Fruit fly (Drosophila melanogaster) whole organism, embryonic: ENCODE results near the gene Act87E.
A peak's percentile ranks its signal among the peaks of the same experiment; 100 is the strongest.

ENCODE experiments used
- Antp ChIP-seq: fragments of 200-800 bp; sonication (Bioruptor generic); optimal IDR thresholded peaks from 3 replicates; lab custom pipeline; 2016; ENCODE audit warnings: missing biosample characterization, missing genetic modification characterization
- B-H1 ChIP-seq: fragments of 200-800 bp; sonication (Bioruptor generic); IDR thresholded peaks from 3 replicates; pipeline ENCODE4 v1.3.6; 2022; ENCODE audit warnings: missing biosample characterization, missing genetic modification characterization
- CG11247 ChIP-seq: fragments of 200-800 bp; sonication (Bioruptor generic); IDR thresholded peaks from 2 replicates; pipeline ENCODE4 v1.3.6; 2022; ENCODE audit warnings: missing biosample characterization, missing genetic modification characterization
- CG12155 ChIP-seq: fragments of 200-800 bp; sonication (Bioruptor generic); optimal IDR thresholded peaks from 3 replicates; lab custom pipeline; 2016; ENCODE audit warnings: missing biosample characterization, missing genetic modification characterization
- CG12299 ChIP-seq: fragments of 200-800 bp; sonication (Bioruptor generic); optimal IDR thresholded peaks from 2 replicates; lab custom pipeline; 2018; ENCODE audit warnings: missing biosample characterization, mild to moderate bottlenecking, missing genetic modification characterization
- CG12391 ChIP-seq: fragments of 200-800 bp; sonication (Bioruptor generic); optimal IDR thresholded peaks from 3 replicates; lab custom pipeline; 2018; ENCODE audit warnings: missing biosample characterization, mild to moderate bottlenecking, missing genetic modification characterization, moderate library complexity
- CG14860 ChIP-seq: fragments of 200-800 bp; sonication (Bioruptor generic); IDR thresholded peaks from 3 replicates; pipeline ENCODE4 v1.3.6; 2022; ENCODE audit warnings: missing biosample characterization, missing genetic modification characterization; ENCODE audit not compliant: partially characterized antibody
- CG17385 ChIP-seq: fragments of 200-800 bp; sonication (Bioruptor generic); optimal IDR thresholded peaks from 3 replicates; lab custom pipeline; 2018; ENCODE audit warnings: missing biosample characterization, mild to moderate bottlenecking, missing genetic modification characterization
- CG17912 ChIP-seq: fragments of 200-800 bp; sonication (Bioruptor generic); optimal IDR thresholded peaks from 2 replicates; lab custom pipeline; 2018; ENCODE audit warnings: missing biosample characterization, mild to moderate bottlenecking, missing genetic modification characterization
- CG3995 ChIP-seq: fragments of 200-800 bp; sonication (Bioruptor generic); optimal IDR thresholded peaks from 3 replicates; lab custom pipeline; 2016; ENCODE audit warnings: missing biosample characterization, missing genetic modification characterization
- CG42726 ChIP-seq: fragments of 200-800 bp; sonication (Bioruptor generic); IDR thresholded peaks from 2 replicates; pipeline ENCODE4 v1.3.6; 2022; ENCODE audit warnings: missing biosample characterization, missing genetic modification characterization; ENCODE audit not compliant: partially characterized antibody
- CG43689 ChIP-seq: fragments of 200-800 bp; sonication (Bioruptor generic); IDR thresholded peaks from 2 replicates; pipeline ENCODE4 v1.3.6; 2022; ENCODE audit warnings: missing biosample characterization, missing genetic modification characterization
- CG6791 ChIP-seq: fragments of 200-800 bp; sonication (Bioruptor generic); IDR thresholded peaks from 3 replicates; pipeline ENCODE4 v1.3.6; 2022; ENCODE audit warnings: missing biosample characterization, missing genetic modification characterization; ENCODE audit not compliant: partially characterized antibody
- CG8290 ChIP-seq, 3 experiments: fragments of 200-800 bp; sonication (Bioruptor generic); optimal IDR thresholded peaks; 2 replicates each; lab custom pipeline; 2016 to 2019; ENCODE audit warnings: missing biosample characterization in 3 of 3, missing genetic modification characterization in 3 of 3, mild to moderate bottlenecking in 2 of 3, moderate library complexity in 1 of 3
- CG8359 ChIP-seq: fragments of 200-800 bp; sonication (Bioruptor generic); optimal IDR thresholded peaks from 2 replicates; lab custom pipeline; 2017; ENCODE audit warnings: missing biosample characterization, mild to moderate bottlenecking, missing genetic modification characterization, borderline replicate concordance
- CG8944 ChIP-seq: fragments of 200-800 bp; sonication (Bioruptor generic); optimal IDR thresholded peaks from 3 replicates; lab custom pipeline; 2016; ENCODE audit warnings: missing biosample characterization, missing genetic modification characterization
- CG9437 ChIP-seq: fragments of 200-800 bp; sonication (Bioruptor generic); optimal IDR thresholded peaks from 2 replicates; lab custom pipeline; 2018; ENCODE audit warnings: missing biosample characterization, mild to moderate bottlenecking, missing genetic modification characterization
- D ChIP-seq, 2 experiments: fragments of 200-800 bp in 1 of 2; fragments of >200 bp in 1 of 2; sonication (Bioruptor generic) in 1 of 2; optimal IDR thresholded peaks; 2 replicates in 1 of 2; 3 replicates in 1 of 2; lab custom pipeline; 2017; ENCODE audit warnings: mild to moderate bottlenecking in 1 of 2, missing biosample characterization in 1 of 2, missing genetic modification characterization in 1 of 2, missing genetic modification reagents in 1 of 2
- Dp ChIP-seq: fragments of 200-800 bp; sonication (Bioruptor generic); optimal IDR thresholded peaks from 2 replicates; lab custom pipeline; 2018; ENCODE audit warnings: missing biosample characterization, mild to moderate bottlenecking, missing genetic modification characterization, moderate library complexity
- Dref ChIP-seq: fragments of 200-800 bp; sonication (Bioruptor generic); IDR thresholded peaks from 2 replicates; pipeline ENCODE4 v1.3.6; 2022; ENCODE audit warnings: missing biosample characterization, missing genetic modification characterization
- Drgx ChIP-seq: fragments of 200-800 bp; sonication (Bioruptor generic); IDR thresholded peaks from 2 replicates; pipeline ENCODE4 v1.3.6; 2022; ENCODE audit warnings: missing biosample characterization, missing genetic modification characterization
- Fer1 ChIP-seq: fragments of 200-800 bp; sonication (Bioruptor generic); optimal IDR thresholded peaks from 2 replicates; lab custom pipeline; 2017; ENCODE audit warnings: missing biosample characterization, mild to moderate bottlenecking, missing genetic modification characterization
- HHEX ChIP-seq: fragments of 200-800 bp; sonication (Bioruptor generic); optimal IDR thresholded peaks from 3 replicates; lab custom pipeline; 2017; ENCODE audit warnings: missing biosample characterization, mild to moderate bottlenecking, missing genetic modification characterization, missing genetic modification reagents
- Hr39 ChIP-seq: fragments of >200 bp; optimal IDR thresholded peaks from 2 replicates; lab custom pipeline; 2017
- Lim3 ChIP-seq: fragments of 200-800 bp; sonication (Bioruptor generic); IDR thresholded peaks from 2 replicates; pipeline ENCODE4 v1.3.6; 2022; ENCODE audit warnings: missing biosample characterization, missing genetic modification characterization
- Lpt ChIP-seq: fragments of >200 bp; optimal IDR thresholded peaks from 2 replicates; lab custom pipeline; 2018; ENCODE audit warnings: missing biosample characterization, missing genetic modification characterization
- Oli ChIP-seq: fragments of 200-800 bp; sonication (Bioruptor generic); optimal IDR thresholded peaks from 2 replicates; lab custom pipeline; 2018; ENCODE audit warnings: missing biosample characterization, mild to moderate bottlenecking, missing genetic modification characterization, moderate library complexity
- Optix ChIP-seq: fragments of 200-800 bp; sonication (Bioruptor generic); IDR thresholded peaks from 3 replicates; pipeline ENCODE4 v1.3.6; 2022; ENCODE audit warnings: missing biosample characterization, missing genetic modification characterization
- Poxn ChIP-seq: fragments of 200-800 bp; sonication (Bioruptor generic); IDR thresholded peaks from 2 replicates; pipeline ENCODE4 v1.3.6; 2022; ENCODE audit warnings: missing biosample characterization, missing genetic modification characterization
- Scr ChIP-seq: fragments of 200-800 bp; sonication (Bioruptor generic); IDR thresholded peaks from 2 replicates; pipeline ENCODE4 v1.3.6; 2022; ENCODE audit warnings: missing biosample characterization, missing genetic modification characterization; ENCODE audit not compliant: partially characterized antibody
- Spps ChIP-seq: fragments of 200-800 bp; sonication (Bioruptor generic); optimal IDR thresholded peaks from 2 replicates; lab custom pipeline; 2018; ENCODE audit warnings: missing biosample characterization, mild to moderate bottlenecking, missing genetic modification characterization
- cad ChIP-seq: fragments of >200 bp; optimal IDR thresholded peaks from 2 replicates; lab custom pipeline; 2017; ENCODE audit warnings: missing biosample characterization, missing genetic modification characterization
- caup ChIP-seq: fragments of 200-800 bp; sonication (Bioruptor generic); optimal IDR thresholded peaks from 3 replicates; lab custom pipeline; 2017; ENCODE audit warnings: missing biosample characterization, mild to moderate bottlenecking, missing genetic modification characterization, moderate library complexity; ENCODE audit not compliant: severe bottlenecking
- da ChIP-seq: fragments of 200-800 bp; sonication (Bioruptor generic); optimal IDR thresholded peaks from 2 replicates; lab custom pipeline; 2016; ENCODE audit warnings: missing biosample characterization, missing genetic modification characterization
- ems ChIP-seq: fragments of 200-800 bp; sonication (Bioruptor generic); optimal IDR thresholded peaks from 3 replicates; lab custom pipeline; 2016; ENCODE audit warnings: missing biosample characterization, missing genetic modification characterization
- eyg ChIP-seq: fragments of 200-800 bp; sonication (Bioruptor generic); optimal IDR thresholded peaks from 3 replicates; lab custom pipeline; 2016; ENCODE audit warnings: missing biosample characterization, missing genetic modification characterization
- fru ChIP-seq: fragments of >200 bp; optimal IDR thresholded peaks from 2 replicates; lab custom pipeline; 2017
- fu2 ChIP-seq: fragments of 200-800 bp; sonication (Bioruptor generic); optimal IDR thresholded peaks from 2 replicates; lab custom pipeline; 2016; ENCODE audit warnings: missing biosample characterization, missing genetic modification characterization
- gt ChIP-seq: fragments of 200-800 bp; sonication (Bioruptor generic); IDR thresholded peaks from 2 replicates; pipeline ENCODE4 v1.3.6; 2022; ENCODE audit warnings: missing biosample characterization, missing genetic modification characterization
- ham ChIP-seq: fragments of 200-800 bp; sonication (Bioruptor generic); IDR thresholded peaks from 2 replicates; pipeline ENCODE4 v1.3.6; 2022; ENCODE audit warnings: missing biosample characterization, missing genetic modification characterization
- hkb ChIP-seq, 2 experiments: fragments of 200-800 bp in 1 of 2; fragments of >200 bp in 1 of 2; sonication (Bioruptor generic) in 1 of 2; IDR thresholded peaks in 1 of 2; optimal IDR thresholded peaks in 1 of 2; 2 replicates each; pipeline versions ENCODE4 v1.3.6 to Lab custom; 2017 to 2022; ENCODE audit warnings: missing biosample characterization in 1 of 2, missing genetic modification characterization in 1 of 2
- ken ChIP-seq: fragments of 200-800 bp; sonication (Bioruptor generic); IDR thresholded peaks from 3 replicates; pipeline ENCODE4 v1.3.6; 2022; ENCODE audit warnings: missing biosample characterization, missing genetic modification characterization
- kni ChIP-seq: fragments of 200-800 bp; sonication (Bioruptor generic); optimal IDR thresholded peaks from 3 replicates; lab custom pipeline; 2017; ENCODE audit warnings: mild to moderate bottlenecking, missing biosample characterization, missing genetic modification reagents, missing genetic modification characterization
- lov ChIP-seq, 2 experiments: fragments of 200-800 bp in 1 of 2; fragments of >200 bp in 1 of 2; sonication (Bioruptor generic) in 1 of 2; IDR thresholded peaks in 1 of 2; optimal IDR thresholded peaks in 1 of 2; 2 replicates in 1 of 2; 3 replicates in 1 of 2; pipeline versions ENCODE4 v1.3.6 to Lab custom; 2017 to 2022; ENCODE audit warnings: missing biosample characterization in 1 of 2, missing genetic modification characterization in 1 of 2
- nau ChIP-seq: fragments of 200-800 bp; sonication (Bioruptor generic); optimal IDR thresholded peaks from 3 replicates; lab custom pipeline; 2017; ENCODE audit warnings: missing biosample characterization, mild to moderate bottlenecking, missing genetic modification characterization, missing genetic modification reagents
- run ChIP-seq: fragments of 200-800 bp; sonication (Bioruptor generic); optimal IDR thresholded peaks from 3 replicates; lab custom pipeline; 2018; ENCODE audit warnings: missing biosample characterization, mild to moderate bottlenecking, missing genetic modification characterization
- sisA ChIP-seq: fragments of 200-800 bp; sonication (Bioruptor generic); IDR thresholded peaks from 2 replicates; pipeline ENCODE4 v1.3.6; 2022; ENCODE audit warnings: missing biosample characterization, missing genetic modification characterization
- slbo ChIP-seq: fragments of 200-800 bp; sonication (Bioruptor generic); IDR thresholded peaks from 2 replicates; pipeline ENCODE4 v1.3.6; 2022; ENCODE audit warnings: missing biosample characterization, missing genetic modification characterization
- sug ChIP-seq: fragments of 200-800 bp; optimal IDR thresholded peaks from 2 replicates; lab custom pipeline; 2019; ENCODE audit warnings: missing biosample characterization, mild to moderate bottlenecking, missing genetic modification characterization, moderate library complexity
- trh ChIP-seq: fragments of 200-800 bp; sonication (Bioruptor generic); optimal IDR thresholded peaks from 2 replicates; lab custom pipeline; 2016; ENCODE audit warnings: missing biosample characterization, missing genetic modification characterization

Act87E gene

dm6 chr3R:13453955-13454354 lies 28.2 kb downstream of the Act87E start (continued):
- no peak for TF ChIP-seq CG8359 (GFP tag; lab: Kevin White, UChicago)
- TF ChIP-seq ems (GFP tag; lab: Kevin White, UChicago): peak; percentile 12
- TF ChIP-seq sug (tag; lab: Kevin White, UChicago): no peak
- TF ChIP-seq CG14860: no peak
- peak; percentile 40 for TF ChIP-seq CG12299
- TF ChIP-seq Poxn: no peak
- TF ChIP-seq Spps (tag; lab: Kevin White, UChicago): peak; percentile 39
- no peak for TF ChIP-seq CG8290 (GFP tag; optimal IDR thresholded peaks at IDR 0.05; lab: Kevin White, UChicago)
- TF ChIP-seq CG8290 (tag; optimal IDR thresholded peaks at IDR 0.05; lab: Kevin White, UChicago): no peak
- peak; percentile 46 for TF ChIP-seq HHEX (GFP tag; lab: Kevin White, UChicago)
- no peak for TF ChIP-seq Optix
- no peak for TF ChIP-seq hkb (optimal IDR thresholded peaks at IDR 0.05; lab: Kevin White, UChicago)
- TF ChIP-seq hkb (GFP tag; IDR thresholded peaks at IDR 0.05; lab: Robert Waterston, UW): peak; percentile 83; the same call in 1 of the 2 replicates
- no peak for TF ChIP-seq lov (optimal IDR thresholded peaks at IDR 0.05; lab: Kevin White, UChicago)
- TF ChIP-seq lov (GFP tag; IDR thresholded peaks at IDR 0.05; lab: Robert Waterston, UW): 0 out of 3 replicates have a peak, but pooled peaks have one; percentile 14
- TF ChIP-seq Fer1 (GFP tag; lab: Kevin White, UChicago): no peak
- peak; percentile 57 for TF ChIP-seq B-H1 (GFP tag; lab: Robert Waterston, UW)
- TF ChIP-seq CG12391 (tag; lab: Kevin White, UChicago): no peak
- peak; percentile 7 for TF ChIP-seq trh
- TF ChIP-seq CG17385 (GFP tag; lab: Kevin White, UChicago): peak; percentile 60
- no peak for TF ChIP-seq CG43689 (GFP tag; lab: Robert Waterston, UW)
- TF ChIP-seq kni: no peak
- peak; percentile 61 for TF ChIP-seq sisA (GFP tag; lab: Robert Waterston, UW)
- peak; percentile 57 for TF ChIP-seq CG12155 (GFP tag; lab: Kevin White, UChicago)
- no peak for TF ChIP-seq CG3995 (GFP tag; lab: Kevin White, UChicago)
- no peak for TF ChIP-seq CG42726 (GFP tag; lab: Robert Waterston, UW)
- peak; percentile 61; the same call in 2 of the 3 replicates for TF ChIP-seq ken
- no peak for TF ChIP-seq Hr39 (lab: Kevin White, UChicago)
- TF ChIP-seq Dref: no peak
- TF ChIP-seq Lpt (GFP tag; lab: Kevin White, UChicago): no peak
- no peak for TF ChIP-seq D (optimal IDR thresholded peaks at IDR 0.05; lab: Kevin White, UChicago)
- TF ChIP-seq D (GFP tag; optimal IDR thresholded peaks at IDR 0.05; lab: Kevin White, UChicago): peak; percentile 49
- TF ChIP-seq da (GFP tag; lab: Kevin White, UChicago): no peak
- no peak for TF ChIP-seq Drgx (GFP tag; lab: Robert Waterston, UW)
- TF ChIP-seq Dp (GFP tag; lab: Kevin White, UChicago): no peak
- TF ChIP-seq CG8944 (GFP tag; lab: Kevin White, UChicago): peak; percentile 32
- TF ChIP-seq cad (GFP tag; lab: Kevin White, UChicago): no peak
- TF ChIP-seq CG6791: no peak
- no peak for TF ChIP-seq gt (GFP tag; lab: Robert Waterston, UW)
- TF ChIP-seq CG11247 (GFP tag; lab: Robert Waterston, UW): peak; percentile 67
- TF ChIP-seq run: peak; percentile 2
- TF ChIP-seq ham (GFP tag; lab: Robert Waterston, UW): 0 out of 2 replicates have a peak, but pooled peaks have one; percentile 17
- peak; percentile 23 for TF ChIP-seq fu2 (GFP tag; lab: Kevin White, UChicago)
- peak; percentile 36 for TF ChIP-seq eyg (GFP tag; lab: Kevin White, UChicago)
- no peak for TF ChIP-seq CG17912 (GFP tag; lab: Kevin White, UChicago)
- TF ChIP-seq Scr (GFP tag; lab: Robert Waterston, UW): no peak
- no peak for TF ChIP-seq Antp (GFP tag; lab: Kevin White, UChicago)
- TF ChIP-seq nau: peak; percentile 16
- peak; percentile 71 for TF ChIP-seq caup (GFP tag; lab: Kevin White, UChicago)
- peak; percentile 72 for TF ChIP-seq Oli
- TF ChIP-seq fru (lab: Kevin White, UChicago): no peak
- TF ChIP-seq CG9437 (GFP tag; lab: Kevin White, UChicago): peak; percentile 2
- TF ChIP-seq slbo (GFP tag; lab: Robert Waterston, UW): peak; percentile 85
- no peak for TF ChIP-seq Lim3 (GFP tag; lab: Robert Waterston, UW)
